Fruit fly (Drosophila melanogaster): ENCODE results near the gene CG42638.

- no peak for TF ChIP-seq Myc (optimal IDR thresholded peaks at IDR 0.05)
- no peak for TF ChIP-seq CG32264 (GFP tag; optimal IDR thresholded peaks at IDR 0.05)
- no peak for TF ChIP-seq GATAd (GFP tag; optimal IDR thresholded peaks at IDR 0.05)
- TF ChIP-seq dl (GFP tag; optimal IDR thresholded peaks at IDR 0.05; ENCODE audit: insufficient read depth in 1 of 2, partially characterized antibody in 2 of 2), result no peak
- TF ChIP-seq psq (GFP tag; optimal IDR thresholded peaks at IDR 0.05), result peak; percentile 11
- TF ChIP-seq dmrt93B (GFP tag; optimal IDR thresholded peaks at IDR 0.05), result no peak
- no peak for TF ChIP-seq sage (GFP tag; optimal IDR thresholded peaks at IDR 0.05)
- TF ChIP-seq jim (GFP tag; optimal IDR thresholded peaks at IDR 0.05), result no peak
- TF ChIP-seq N (GFP tag; optimal IDR thresholded peaks at IDR 0.05), result no peak
- no peak for TF ChIP-seq Mio (GFP tag; optimal IDR thresholded peaks at IDR 0.05)
- TF ChIP-seq h (GFP tag; optimal IDR thresholded peaks at IDR 0.05), result no peak
These were observed 46.2 kb downstream of the CG42638 start for dm6 chr3L:19703323-19703722.

All from whole organism, wandering third instar larva.